Worm (Caenorhabditis elegans): ENCODE results near the gene T26C11.9.

T26C11.9 gene

ce11 chrX:1821235-1821634 lies 32.4 kb downstream of the T26C11.9 start, which contains the start of gene C14E2.4:
C14E2.4 (minus strand) TSS chrX:1821335.
- TF ChIP-seq tbp1 (GFP tag; optimal IDR thresholded peaks at IDR 0.05) (no peak), lir-1 (GFP tag; conservative IDR thresholded peaks at IDR 0.05) (no peak), ccch-3 (GFP tag; optimal IDR thresholded peaks at IDR 0.05) (no peak), ceh-91 (GFP tag; IDR thresholded peaks at IDR 0.05) (no peak), sptf-2 (GFP tag; optimal IDR thresholded peaks at IDR 0.05) (no peak), ztf-22 (GFP tag; optimal IDR thresholded peaks at IDR 0.05) (no peak), B0336.3 (GFP tag; IDR thresholded peaks at IDR 0.05) (no peak), attf-5 (GFP tag; optimal IDR thresholded peaks at IDR 0.05) (no peak), fkh-3 (tag; optimal IDR thresholded peaks at IDR 0.05) (no peak), rec-8 (tag; optimal IDR thresholded peaks at IDR 0.05) (no peak), ekl-4 (GFP tag; IDR thresholded peaks at IDR 0.05) (no peak), ama-1 (optimal IDR thresholded peaks at IDR 0.05) (no peak), ama-1 (GFP tag; optimal IDR thresholded peaks at IDR 0.05) (no peak), zim-3 (tag; optimal IDR thresholded peaks at IDR 0.05) (no peak), Y53G8AR.9 (GFP tag; conservative IDR thresholded peaks at IDR 0.05) (no peak), snpc-4 (GFP tag; optimal IDR thresholded peaks at IDR 0.05) (no peak), snpc-4 (tag; optimal IDR thresholded peaks at IDR 0.05) (no peak), F22D6.2 (tag; optimal IDR thresholded peaks at IDR 0.05) (no peak), ceh-79 (tag; optimal IDR thresholded peaks at IDR 0.05) (no peak), rcor-1 (GFP tag; IDR thresholded peaks at IDR 0.05) (no peak)

ce11 chrX:1816106-1816505 lies 37.5 kb downstream of the T26C11.9 start, which contains the start of gene C14E2.7:
C14E2.7 (plus strand) TSS chrX:1816406.
- TF ChIP-seq Y56A3A.18 (GFP tag; IDR thresholded peaks at IDR 0.05) (no peak), sea-2 (GFP tag; IDR thresholded peaks at IDR 0.05) (no peak), ztf-22 (GFP tag; optimal IDR thresholded peaks at IDR 0.05) (no peak), Y53F4B.3 (GFP tag; IDR thresholded peaks at IDR 0.05) (no peak), pha-4 (tag; optimal IDR thresholded peaks at IDR 0.05) (no peak), nfya-1 (tag; optimal IDR thresholded peaks at IDR 0.05; ENCODE audit: borderline replicate concordance, insufficient read depth) (no peak), lin-40 (tag; optimal IDR thresholded peaks at IDR 0.05) (no peak), mxl-1 (tag; optimal IDR thresholded peaks at IDR 0.05) (no peak), nhr-179 (tag; optimal IDR thresholded peaks at IDR 0.05) (no peak), F57A8.1 (GFP tag; optimal IDR thresholded peaks at IDR 0.05) (no peak), mcd-1 (GFP tag; IDR thresholded peaks at IDR 0.05) (no peak), hlh-26 (GFP tag; conservative IDR thresholded peaks at IDR 0.05) (no peak)

- TF ChIP-seq zim-3 (tag; optimal IDR thresholded peaks at IDR 0.05) (no peak), F23B12.7 (tag; optimal IDR thresholded peaks at IDR 0.05; ENCODE audit: insufficient read depth) (no peak), nhr-80 (tag; optimal IDR thresholded peaks at IDR 0.05) (no peak), ztf-25 (GFP tag; IDR thresholded peaks at IDR 0.05) (no peak), Y67H2A.10 (GFP tag; conservative IDR thresholded peaks at IDR 0.05) (no peak), snpc-4 (GFP tag; optimal IDR thresholded peaks at IDR 0.05) (no peak), snpc-4 (tag; optimal IDR thresholded peaks at IDR 0.05) (no peak), cebp-2 (GFP tag; IDR thresholded peaks at IDR 0.05) (no peak), ztf-3 (GFP tag; optimal IDR thresholded peaks at IDR 0.05) (no peak), Y95B8A.8 (GFP tag; IDR thresholded peaks at IDR 0.05) (no peak), madf-6 (GFP tag; IDR thresholded peaks at IDR 0.05) (no peak), egrh-3 (GFP tag; IDR thresholded peaks at IDR 0.05) (no peak), snpc-1.1 (tag; optimal IDR thresholded peaks at IDR 0.05; ENCODE audit: insufficient read depth) (no peak), sptf-2 (GFP tag; optimal IDR thresholded peaks at IDR 0.05) (no peak), B0336.3 (GFP tag; IDR thresholded peaks at IDR 0.05) (no peak), tbp1 (GFP tag; optimal IDR thresholded peaks at IDR 0.05) (no peak), fkh-3 (tag; optimal IDR thresholded peaks at IDR 0.05) (no peak), bed-1 (GFP tag; IDR thresholded peaks at IDR 0.05) (no peak), nfya-1 (tag; optimal IDR thresholded peaks at IDR 0.05; ENCODE audit: borderline replicate concordance, insufficient read depth) (no peak), nfya-2 (GFP tag; IDR thresholded peaks at IDR 0.05) (no peak), C06A6.2 (GFP tag; conservative IDR thresholded peaks at IDR 0.05) (no peak)
Observed at ce11 chrX:1811436-1811835, 42.2 kb downstream of the T26C11.9 start, which contains the start of gene C14E2.3. C14E2.3 (minus strand) TSS chrX:1811536.
